Fruit fly (Drosophila melanogaster): ENCODE measurements around the gene CG12231.

CG12231 gene

dm6 chrX:19497782-19498440, 33.6 kb downstream of the CG12231 start (continued):
- no peak for TF ChIP-seq HmgD (GFP tag; optimal IDR thresholded peaks at IDR 0.05)
- TF ChIP-seq btn (GFP tag; optimal IDR thresholded peaks at IDR 0.05) = no peak
- no peak for TF ChIP-seq CG12219 (GFP tag; optimal IDR thresholded peaks at IDR 0.05)
- no peak for TF ChIP-seq CG17186 (GFP tag; optimal IDR thresholded peaks at IDR 0.05)
- TF ChIP-seq zfh1 (GFP tag; IDR thresholded peaks at IDR 0.05) = no peak
- TF ChIP-seq CG2202 (tag; optimal IDR thresholded peaks at IDR 0.05) = no peak
- no peak for TF ChIP-seq Hsf (GFP tag; optimal IDR thresholded peaks at IDR 0.05)
- no peak for TF ChIP-seq CG1603 (tag; optimal IDR thresholded peaks at IDR 0.05)
- no peak for TF ChIP-seq CG4854 (GFP tag; optimal IDR thresholded peaks at IDR 0.05)
- TF ChIP-seq chif (GFP tag; optimal IDR thresholded peaks at IDR 0.05) = no peak
- no peak for TF ChIP-seq CG11723 (GFP tag; optimal IDR thresholded peaks at IDR 0.05)
- TF ChIP-seq CG1529 (GFP tag; optimal IDR thresholded peaks at IDR 0.05) = no peak
- TF ChIP-seq bigmax (GFP tag; optimal IDR thresholded peaks at IDR 0.05) = no peak
- TF ChIP-seq fd96Cb (tag; optimal IDR thresholded peaks at IDR 0.05) = no peak
- TF ChIP-seq Dp (GFP tag; optimal IDR thresholded peaks at IDR 0.05) = no peak
- TF ChIP-seq CG17385 (GFP tag; optimal IDR thresholded peaks at IDR 0.05) = no peak
- peak; percentile 39; the same call in 1 of the 2 replicates for TF ChIP-seq sob (GFP tag; IDR thresholded peaks at IDR 0.05)
- no peak for TF ChIP-seq luna (GFP tag; optimal IDR thresholded peaks at IDR 0.05)
- 0 out of 2 replicates have a peak, but pooled peaks have one; percentile 12 for TF ChIP-seq Rx (GFP tag; IDR thresholded peaks at IDR 0.05)
- TF ChIP-seq grau (tag; optimal IDR thresholded peaks at IDR 0.05) = peak; percentile 9
- no peak for TF ChIP-seq B-H1 (GFP tag; IDR thresholded peaks at IDR 0.05)
- TF ChIP-seq kay (GFP tag; optimal IDR thresholded peaks at IDR 0.05) = no peak
- no peak for TF ChIP-seq CG18476 (GFP tag; optimal IDR thresholded peaks at IDR 0.05)
- no peak for TF ChIP-seq HHEX (GFP tag; optimal IDR thresholded peaks at IDR 0.05)
- no peak for TF ChIP-seq CG2116 (GFP tag; optimal IDR thresholded peaks at IDR 0.05)
- no peak for TF ChIP-seq D (optimal IDR thresholded peaks at IDR 0.05)
- no peak for TF ChIP-seq D (GFP tag; optimal IDR thresholded peaks at IDR 0.05)
- no peak for TF ChIP-seq CG6272 (GFP tag; IDR thresholded peaks at IDR 0.05)
- no peak for TF ChIP-seq CG7839 (tag; optimal IDR thresholded peaks at IDR 0.05)
- TF ChIP-seq CG1792 (GFP tag; optimal IDR thresholded peaks at IDR 0.05) = no peak
- no peak for TF ChIP-seq CG18619 (GFP tag; optimal IDR thresholded peaks at IDR 0.05)
- TF ChIP-seq jumu (GFP tag; optimal IDR thresholded peaks at IDR 0.05) = no peak
- no peak for TF ChIP-seq CG12391 (tag; optimal IDR thresholded peaks at IDR 0.05)
- TF ChIP-seq slbo (GFP tag; IDR thresholded peaks at IDR 0.05) = peak; percentile 60
- no peak for TF ChIP-seq CG8388 (GFP tag; optimal IDR thresholded peaks at IDR 0.05)
- no peak for TF ChIP-seq CG8089 (GFP tag; optimal IDR thresholded peaks at IDR 0.05)
- peak; percentile 1 for TF ChIP-seq BEAF-32 (GFP tag; optimal IDR thresholded peaks at IDR 0.05)
- no peak for TF ChIP-seq Stat92E (GFP tag; optimal IDR thresholded peaks at IDR 0.05)
- peak; percentile 29; the same call in 1 of the 2 replicates for TF ChIP-seq CG42726 (GFP tag; IDR thresholded peaks at IDR 0.05; ENCODE audit: partially characterized antibody)
- no peak for TF ChIP-seq CG8281 (tag; optimal IDR thresholded peaks at IDR 0.05)
- no peak for TF ChIP-seq Nf-YC (tag; optimal IDR thresholded peaks at IDR 0.05)
- TF ChIP-seq CG12744 (GFP tag; optimal IDR thresholded peaks at IDR 0.05) = no peak
- TF ChIP-seq CG5180 (GFP tag; optimal IDR thresholded peaks at IDR 0.05) = no peak
- TF ChIP-seq Myb (GFP tag; optimal IDR thresholded peaks at IDR 0.05) = no peak
- TF ChIP-seq NC2α (GFP tag; optimal IDR thresholded peaks at IDR 0.05) = no peak
- no peak for TF ChIP-seq dm (GFP tag; optimal IDR thresholded peaks at IDR 0.05)
- no peak for TF ChIP-seq Sox100B (GFP tag; optimal IDR thresholded peaks at IDR 0.05)
- no peak for TF ChIP-seq pan (optimal IDR thresholded peaks at IDR 0.05)
- peak in 1 of 2 experiments; percentile 18 for TF ChIP-seq pan (GFP tag; optimal IDR thresholded peaks at IDR 0.05 in 1 of 2, IDR thresholded peaks at IDR 0.05 in 1 of 2)
- no peak for TF ChIP-seq CG9215 (GFP tag; IDR thresholded peaks at IDR 0.05)
